Fruit fly (Drosophila melanogaster) whole organism, adult: ENCODE results near the gene v.

Source experiments
- CG11617 ChIP-seq: fragments of 200-800 bp; sonication (Bioruptor generic); optimal IDR thresholded peaks from 2 replicates; lab custom pipeline; 2017; ENCODE audit warnings: mild to moderate bottlenecking, missing biosample characterization, missing genetic modification reagents, missing genetic modification characterization
- CG12768 ChIP-seq: fragments of 200-800 bp; sonication (Bioruptor generic); optimal IDR thresholded peaks from 2 replicates; lab custom pipeline; 2017; ENCODE audit warnings: missing biosample characterization, missing genetic modification characterization, mild to moderate bottlenecking, moderate library complexity, missing genetic modification reagents
- CG33017 ChIP-seq: fragments of 200-800 bp; sonication (Bioruptor generic); optimal IDR thresholded peaks from 2 replicates; lab custom pipeline; 2018; ENCODE audit warnings: missing biosample characterization, mild to moderate bottlenecking, missing genetic modification characterization, moderate library complexity
- CG5204 ChIP-seq: fragments of 200-800 bp; sonication (Bioruptor generic); optimal IDR thresholded peaks from 2 replicates; lab custom pipeline; 2016; ENCODE audit warnings: missing biosample characterization, missing genetic modification characterization
- CG7045 ChIP-seq: fragments of 200-800 bp; sonication (Bioruptor generic); optimal IDR thresholded peaks from 2 replicates; lab custom pipeline; 2017; ENCODE audit warnings: missing biosample characterization, mild to moderate bottlenecking, missing genetic modification characterization
- CG7101 ChIP-seq: fragments of 200-800 bp; sonication (Bioruptor generic); optimal IDR thresholded peaks from 2 replicates; lab custom pipeline; 2018; ENCODE audit warnings: missing biosample characterization, mild to moderate bottlenecking, missing genetic modification characterization, moderate library complexity
- Clk ChIP-seq: fragments of 200-800 bp; sonication (Bioruptor generic); optimal IDR thresholded peaks from 2 replicates; lab custom pipeline; 2017; ENCODE audit warnings: missing biosample characterization, missing genetic modification characterization
- Crg-1 ChIP-seq: fragments of 200-800 bp; sonication (Bioruptor generic); optimal IDR thresholded peaks from 2 replicates; lab custom pipeline; 2016; ENCODE audit warnings: missing biosample characterization, missing genetic modification characterization
- Mnt ChIP-seq: fragments of 200-800 bp; sonication (Bioruptor generic); optimal IDR thresholded peaks from 2 replicates; lab custom pipeline; 2016; ENCODE audit warnings: missing biosample characterization, mild to moderate bottlenecking, missing genetic modification characterization
- bab1 ChIP-seq: fragments of 200-800 bp; sonication (Bioruptor generic); optimal IDR thresholded peaks from 3 replicates; lab custom pipeline; 2019; ENCODE audit warnings: missing biosample characterization, mild to moderate bottlenecking, missing genetic modification characterization, moderate library complexity
- cic ChIP-seq: fragments of 200-800 bp; sonication (Bioruptor generic); optimal IDR thresholded peaks from 2 replicates; lab custom pipeline; 2017; ENCODE audit warnings: missing biosample characterization, mild to moderate bottlenecking, missing genetic modification characterization, moderate library complexity
- cnc ChIP-seq, 2 experiments: fragments of >200 bp; optimal IDR thresholded peaks; 2 replicates each; lab custom pipeline; 2017
- kay ChIP-seq: fragments of 200-800 bp; sonication (Bioruptor generic); peaks from one replicate; lab custom pipeline; 2016; ENCODE audit warnings: missing biosample characterization, missing genetic modification characterization, borderline replicate concordance
- ovo ChIP-seq: fragments of 200-800 bp; sonication (Bioruptor generic); optimal IDR thresholded peaks from 2 replicates; lab custom pipeline; 2016; ENCODE audit warnings: missing biosample characterization, missing genetic modification characterization
- tj ChIP-seq: fragments of 200-800 bp; sonication (Bioruptor generic); optimal IDR thresholded peaks from 3 replicates; lab custom pipeline; 2017; ENCODE audit warnings: missing biosample characterization, mild to moderate bottlenecking, missing genetic modification characterization, moderate library complexity

Gene v

dm6 chrX:10953240-10953639, 29.5 kb downstream of the v start:
- TF ChIP-seq bab1 (GFP tag; lab: Kevin White, UChicago) (no peak), CG12768 (GFP tag; lab: Kevin White, UChicago) (no peak), CG7101 (tag; lab: Kevin White, UChicago) (no peak), cic (GFP tag; lab: Kevin White, UChicago) (no peak), cnc (optimal IDR thresholded peaks at IDR 0.05; lab: Kevin White, UChicago) (no peak), kay (no peak), CG7045 (GFP tag; lab: Kevin White, UChicago) (no peak), tj (no peak), Mnt (GFP tag; lab: Kevin White, UChicago) (no peak), ovo (GFP tag; lab: Kevin White, UChicago) (no peak), CG33017 (tag; lab: Kevin White, UChicago) (no peak), Crg-1 (GFP tag; lab: Kevin White, UChicago) (no peak)

- TF ChIP-seq tj = no peak
- TF ChIP-seq cnc (optimal IDR thresholded peaks at IDR 0.05; lab: Kevin White, UChicago) = no peak
Observed at dm6 chrX:10959912-10960311, 36.1 kb downstream of the v start.

- TF ChIP-seq Clk (GFP tag; lab: Kevin White, UChicago) (no peak), CG5204 (GFP tag; lab: Kevin White, UChicago) (no peak), CG11617 (no peak), ovo (GFP tag; lab: Kevin White, UChicago) (no peak)
Observed at dm6 chrX:10966978-10967731, 43.4 kb downstream of the v start, which contains the start of gene C901. TSS of gene C901 (minus strand) at chrX:10967134.
